Worm (Caenorhabditis elegans) whole organism, L2 larva: ENCODE results near the gene F46G11.6.

ENCODE experiments used
- blmp-1 ChIP-seq: sonication (generic microtip); optimal IDR thresholded peaks from 2 replicates; lab custom pipeline; 2017; ENCODE audit warnings: missing genetic modification characterization, mild to moderate bottlenecking, missing compliant biosample characterization, antibody characterized with exemption, moderate library complexity; ENCODE audit not compliant: insufficient read depth
- ceh-16 ChIP-seq: fragments of 150-350 bp; optimal IDR thresholded peaks from 2 replicates; lab custom pipeline; 2014; ENCODE audit warnings: missing biosample characterization, missing genetic modification characterization
- egl-27 ChIP-seq: sonication (generic microtip); optimal IDR thresholded peaks from 3 replicates; lab custom pipeline; 2017; ENCODE audit warnings: missing biosample characterization, missing genetic modification reagents, missing genetic modification characterization
- lin-13 ChIP-seq: fragments of 150-350 bp; optimal IDR thresholded peaks from 2 replicates; lab custom pipeline; 2014; ENCODE audit warnings: missing biosample characterization, missing genetic modification reagents, missing genetic modification characterization
- lsy-2 ChIP-seq, 2 experiments: fragments of 150-350 bp in 1 of 2; sonication (generic microtip) in 1 of 2; optimal IDR thresholded peaks; 2 replicates each; lab custom pipeline; 2014 to 2017; ENCODE audit warnings: missing biosample characterization in 2 of 2, missing genetic modification characterization in 2 of 2
- mdl-1 ChIP-seq, 2 experiments: fragments of 150-350 bp in 1 of 2; sonication (generic microtip) in 1 of 2; optimal IDR thresholded peaks; 2 replicates each; lab custom pipeline; 2017; ENCODE audit warnings: missing biosample characterization in 2 of 2, missing genetic modification characterization in 2 of 2
- nhr-11 ChIP-seq: fragments of 150-350 bp; optimal IDR thresholded peaks from 2 replicates; lab custom pipeline; 2014; ENCODE audit warnings: missing biosample characterization, missing genetic modification characterization
- nhr-12 ChIP-seq: fragments of 150-350 bp; optimal IDR thresholded peaks from 2 replicates; lab custom pipeline; 2014; ENCODE audit warnings: missing biosample characterization, missing genetic modification characterization
- skn-1 ChIP-seq: sonication (generic microtip); optimal IDR thresholded peaks from 2 replicates; lab custom pipeline; 2017; ENCODE audit warnings: missing biosample characterization, missing genetic modification characterization
- sma-3 ChIP-seq: sonication (generic microtip); optimal IDR thresholded peaks from 2 replicates; lab custom pipeline; 2016; ENCODE audit warnings: missing genetic modification reagents, missing genetic modification characterization, missing compliant biosample characterization
- zag-1 ChIP-seq: fragments of 150-350 bp; optimal IDR thresholded peaks from 2 replicates; lab custom pipeline; 2014; ENCODE audit warnings: missing biosample characterization, missing genetic modification characterization
- ztf-4 ChIP-seq: fragments of 150-350 bp; optimal IDR thresholded peaks from 2 replicates; lab custom pipeline; 2014; ENCODE audit warnings: missing biosample characterization, missing genetic modification characterization

DNA sequence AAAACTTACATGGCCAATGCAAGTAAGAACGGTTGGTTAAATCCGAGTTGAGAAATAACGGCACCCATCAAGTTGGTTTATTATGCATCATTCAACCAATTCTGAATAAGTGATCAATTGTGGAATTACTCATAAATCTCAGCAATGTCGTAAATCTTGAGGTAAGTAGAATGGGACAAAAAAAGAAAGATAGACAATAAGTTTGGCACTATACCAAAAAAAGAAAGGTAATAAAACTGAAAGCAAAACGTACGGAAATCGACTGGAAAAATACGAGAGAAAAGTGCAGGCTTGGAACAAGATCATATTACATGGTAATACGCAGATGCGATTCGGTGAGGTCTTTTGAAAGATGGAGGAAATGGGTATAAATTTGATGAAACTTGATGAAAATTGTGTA is 12.4 kb downstream of the F46G11.6 start, which contains the start of gene F46G11.4:
- TF ChIP-seq skn-1 (tag; lab: Kevin White, UChicago) = no peak
- TF ChIP-seq blmp-1 (tag; lab: Kevin White, UChicago) = no peak
- no peak for TF ChIP-seq ceh-16 (tag; lab: Kevin White, UChicago)
- no peak for TF ChIP-seq zag-1 (tag; lab: Kevin White, UChicago)
- TF ChIP-seq lsy-2 (tag; optimal IDR thresholded peaks at IDR 0.05; lab: Kevin White, UChicago) = no peak
- no peak for TF ChIP-seq nhr-12 (tag; lab: Kevin White, UChicago)
- TF ChIP-seq nhr-11 (tag; lab: Kevin White, UChicago) = no peak
- TF ChIP-seq sma-3 (GFP tag; lab: Kevin White, UChicago) = no peak
- no peak for TF ChIP-seq mdl-1 (tag; optimal IDR thresholded peaks at IDR 0.05; lab: Kevin White, UChicago)
- no peak for TF ChIP-seq ztf-4 (tag; lab: Kevin White, UChicago)
- no peak for TF ChIP-seq egl-27 (tag; lab: Kevin White, UChicago)
- TF ChIP-seq lin-13 = no peak
